Worm (Caenorhabditis elegans): ENCODE results near the gene nhr-291.
"Not testable (repeated sequence)": the region's sequence is repeated elsewhere in the genome, so short reads cannot be mapped to it uniquely, and the experiment has no call there.

nhr-291 gene

DNA sequence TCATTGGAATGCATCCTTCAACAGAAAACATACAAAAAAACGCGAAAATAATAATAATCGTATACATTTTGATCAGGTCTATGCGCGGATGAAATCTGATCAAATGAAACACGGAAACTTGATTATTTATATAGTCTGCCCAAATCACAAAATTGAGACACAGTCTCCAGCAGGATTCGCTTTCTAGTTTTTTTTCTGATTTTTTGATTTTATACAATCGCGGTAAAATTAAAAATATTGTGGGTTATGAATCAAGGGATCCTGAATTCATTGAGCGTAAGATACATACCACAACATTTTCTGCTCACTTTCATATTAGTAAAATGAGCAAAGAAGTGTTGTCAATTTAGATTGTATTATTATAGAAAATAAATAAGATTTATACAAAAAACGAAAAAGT lies 30.3 kb downstream of the nhr-291 start, which contains the start of gene clec-230:
Gene clec-230, minus strand, starts transcription at position 101 of the 400 bp plus-strand sequence.
- TF ChIP-seq unc-62 (GFP tag; optimal IDR thresholded peaks at IDR 0.05), result no peak
- TF ChIP-seq lin-11 (tag; optimal IDR thresholded peaks at IDR 0.05), result no peak
- TF ChIP-seq R02D3.7 (tag; optimal IDR thresholded peaks at IDR 0.05), result no peak
- no peak for TF ChIP-seq lin-13 (GFP tag; optimal IDR thresholded peaks at IDR 0.05)
- TF ChIP-seq lsy-2 (tag; optimal IDR thresholded peaks at IDR 0.05), result no peak
- TF ChIP-seq zag-1 (tag; optimal IDR thresholded peaks at IDR 0.05), result no peak

DNA sequence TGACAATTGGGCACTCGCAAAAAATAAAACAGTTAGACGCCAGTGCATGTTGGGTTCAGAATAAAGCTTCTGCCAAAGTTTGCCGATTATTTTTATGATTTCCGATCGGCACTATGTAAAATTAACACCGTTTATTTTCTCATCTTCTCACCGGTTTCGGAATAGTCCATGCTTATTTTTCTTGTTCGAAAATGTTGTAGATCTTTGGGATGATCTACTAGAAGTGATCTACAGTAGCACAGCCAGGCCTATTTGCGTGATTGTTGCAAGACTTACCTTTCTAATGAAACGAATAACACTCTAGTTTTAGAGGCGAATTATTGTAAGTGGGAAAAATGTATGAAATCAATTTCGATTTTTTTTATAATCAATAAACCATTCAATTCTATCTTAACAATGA lies 31.9 kb downstream of the nhr-291 start, which contains the start of gene clec-231:
Gene clec-231, minus strand, starts transcription at position 101 of the 400 bp plus-strand sequence.
- TF ChIP-seq snpc-4 (tag; optimal IDR thresholded peaks at IDR 0.05) (no peak), mbf-1 (tag; optimal IDR thresholded peaks at IDR 0.05) (no peak), sem-4 (tag; optimal IDR thresholded peaks at IDR 0.05) (no peak), alr-1 (tag; optimal IDR thresholded peaks at IDR 0.05) (no peak), ceh-16 (tag; optimal IDR thresholded peaks at IDR 0.05) (no peak), nhr-25 (tag; optimal IDR thresholded peaks at IDR 0.05) (no peak), mab-5 (tag; optimal IDR thresholded peaks at IDR 0.05) (no peak), lin-13 (GFP tag; optimal IDR thresholded peaks at IDR 0.05) (no peak), nhr-10 (tag; optimal IDR thresholded peaks at IDR 0.05) (no peak)

DNA sequence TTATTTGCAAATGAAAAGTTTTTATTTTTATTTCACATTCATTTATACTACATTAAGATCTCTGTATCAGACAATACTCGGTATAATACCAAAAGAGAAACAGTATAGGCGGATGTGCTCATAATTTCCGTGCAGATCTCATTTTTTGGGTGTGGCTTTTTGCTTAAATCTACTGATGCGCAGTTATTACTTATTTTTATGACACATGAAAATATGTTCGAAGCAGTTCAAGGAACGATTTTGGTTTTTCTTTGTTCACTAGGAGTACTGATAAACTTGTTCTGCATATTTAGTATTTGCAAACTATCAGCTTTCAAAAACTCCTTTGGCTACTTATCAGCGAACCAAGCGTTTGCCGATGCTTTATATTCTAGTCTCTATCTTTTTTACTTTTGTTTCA lies 33.6 kb downstream of the nhr-291 start, which contains the start of gene srx-58:
Gene srx-58, plus strand, starts transcription at position 301 of the 400 bp plus-strand sequence.
- no peak for TF ChIP-seq nhr-77 (tag; optimal IDR thresholded peaks at IDR 0.05)
- no peak for TF ChIP-seq mab-5 (tag; optimal IDR thresholded peaks at IDR 0.05)
- no peak for TF ChIP-seq aly-2 (tag; optimal IDR thresholded peaks at IDR 0.05)
- TF ChIP-seq R02D3.7 (tag; optimal IDR thresholded peaks at IDR 0.05), result no peak
- no peak for TF ChIP-seq nhr-11 (tag; optimal IDR thresholded peaks at IDR 0.05)
- no peak for TF ChIP-seq nhr-12 (tag; optimal IDR thresholded peaks at IDR 0.05)
- TF ChIP-seq elt-3 (tag; optimal IDR thresholded peaks at IDR 0.05), result no peak
- TF ChIP-seq unc-62 (GFP tag; optimal IDR thresholded peaks at IDR 0.05), result no peak
- TF ChIP-seq sem-4 (tag; optimal IDR thresholded peaks at IDR 0.05), result no peak
- TF ChIP-seq fos-1 (tag; optimal IDR thresholded peaks at IDR 0.05), result no peak
- no peak for TF ChIP-seq F13H6.1 (tag; optimal IDR thresholded peaks at IDR 0.05)
- no peak for TF ChIP-seq alr-1 (tag; optimal IDR thresholded peaks at IDR 0.05)
- no peak for TF ChIP-seq ztf-1 (GFP tag; conservative IDR thresholded peaks at IDR 0.05)
- no peak for TF ChIP-seq crh-2 (tag; optimal IDR thresholded peaks at IDR 0.05)
- TF ChIP-seq lin-13 (GFP tag; optimal IDR thresholded peaks at IDR 0.05), result no peak

DNA sequence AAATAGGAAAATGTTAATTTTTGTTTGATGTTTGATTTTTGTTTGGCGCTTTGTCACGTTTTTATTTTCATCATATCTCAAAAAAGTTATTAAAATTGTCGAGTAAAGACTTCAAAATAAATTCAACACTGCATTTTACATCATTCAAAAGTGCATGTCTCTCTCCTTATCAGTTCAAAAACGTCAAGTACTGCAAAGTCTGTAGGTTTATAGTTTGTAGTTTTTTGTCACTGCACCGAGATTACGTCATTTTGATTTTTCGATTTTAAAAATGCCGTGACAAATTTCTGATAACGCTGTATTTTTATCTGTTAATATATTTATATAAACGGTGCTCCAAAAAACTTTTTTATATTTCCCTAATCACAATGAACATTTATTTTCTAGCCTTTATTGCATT lies 35.9 kb downstream of the nhr-291 start, which contains the start of gene C29F3.7:
Gene C29F3.7, plus strand, starts transcription at position 254 of the 400 bp plus-strand sequence.
- no peak for TF ChIP-seq ZK546.5 (tag; optimal IDR thresholded peaks at IDR 0.05)
- peak; percentile 97 for TF ChIP-seq fos-1 (tag; optimal IDR thresholded peaks at IDR 0.05)
- TF ChIP-seq sma-9 (GFP tag; optimal IDR thresholded peaks at IDR 0.05), result peak; percentile 87
- TF ChIP-seq sma-9 (tag; optimal IDR thresholded peaks at IDR 0.05), result no peak
- no peak for TF ChIP-seq ama-1 (optimal IDR thresholded peaks at IDR 0.05)
- TF ChIP-seq gmeb-1 (tag; optimal IDR thresholded peaks at IDR 0.05), result peak; percentile 44

DNA sequence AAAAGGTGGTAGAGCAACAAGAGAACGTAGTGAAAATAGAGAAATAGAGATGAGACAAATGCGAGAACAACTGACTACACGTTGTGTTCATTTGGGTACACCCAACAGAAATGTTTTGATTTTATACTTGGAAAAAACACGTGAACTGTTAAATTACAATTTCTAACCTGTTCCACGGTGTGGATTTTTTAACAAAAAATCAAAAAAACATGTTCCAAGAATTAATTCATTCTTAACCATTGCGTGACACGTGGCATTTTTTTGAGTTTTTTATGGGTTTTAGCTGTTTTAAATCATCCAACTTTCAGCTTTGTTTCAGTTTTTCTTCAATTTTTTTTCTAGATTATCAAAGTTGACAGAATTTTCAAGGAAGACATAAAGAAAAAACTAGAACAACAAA lies 42.7 kb downstream of the nhr-291 start, which contains the start of gene ech-1.1:
Gene ech-1.1, minus strand, starts transcription at position 101 of the 400 bp plus-strand sequence.
- not testable (repeated sequence) for TF ChIP-seq nhr-12, lsy-2, nhr-6 (tag; optimal IDR thresholded peaks at IDR 0.05)

DNA sequence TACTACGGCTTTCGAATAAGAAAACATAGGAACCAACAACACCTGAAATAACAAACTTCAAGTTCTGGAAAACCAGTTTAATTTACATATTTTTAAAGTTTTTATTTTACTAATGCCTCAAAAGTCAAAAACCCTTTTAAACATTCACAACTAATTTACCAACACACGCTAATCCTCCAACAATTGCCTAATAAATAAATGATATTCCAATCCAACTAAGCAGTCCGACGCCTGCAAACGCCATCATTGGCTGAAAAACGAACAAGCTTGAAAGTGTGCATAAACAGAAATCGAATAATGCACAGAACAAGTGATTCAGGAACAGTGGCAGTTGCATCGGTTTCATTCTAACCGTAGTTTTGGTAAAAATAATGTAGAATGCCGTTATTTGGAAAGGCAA lies 49.0 kb downstream of the nhr-291 start:
- TF ChIP-seq ama-1 (optimal IDR thresholded peaks at IDR 0.05) (no peak), nhr-23 (tag; optimal IDR thresholded peaks at IDR 0.05) (no peak), unc-62 (GFP tag; optimal IDR thresholded peaks at IDR 0.05) (no peak), nhr-10 (tag; optimal IDR thresholded peaks at IDR 0.05) (no peak), ceh-82 (tag; optimal IDR thresholded peaks at IDR 0.05) (no peak), ceh-16 (tag; optimal IDR thresholded peaks at IDR 0.05) (no peak), nhr-25 (tag; optimal IDR thresholded peaks at IDR 0.05) (no peak), lsy-2 (tag; optimal IDR thresholded peaks at IDR 0.05) (no peak), ztf-4 (tag; optimal IDR thresholded peaks at IDR 0.05) (no peak), sem-4 (tag; optimal IDR thresholded peaks at IDR 0.05) (no peak), mbf-1 (tag; optimal IDR thresholded peaks at IDR 0.05) (no peak), nhr-12 (tag; optimal IDR thresholded peaks at IDR 0.05) (no peak), skn-1 (tag; optimal IDR thresholded peaks at IDR 0.05) (no peak)

All from whole organism, L2 larva.